Fruit fly (Drosophila melanogaster): ENCODE data around the gene Mat89Ba.

Mat89Ba gene

DNA sequence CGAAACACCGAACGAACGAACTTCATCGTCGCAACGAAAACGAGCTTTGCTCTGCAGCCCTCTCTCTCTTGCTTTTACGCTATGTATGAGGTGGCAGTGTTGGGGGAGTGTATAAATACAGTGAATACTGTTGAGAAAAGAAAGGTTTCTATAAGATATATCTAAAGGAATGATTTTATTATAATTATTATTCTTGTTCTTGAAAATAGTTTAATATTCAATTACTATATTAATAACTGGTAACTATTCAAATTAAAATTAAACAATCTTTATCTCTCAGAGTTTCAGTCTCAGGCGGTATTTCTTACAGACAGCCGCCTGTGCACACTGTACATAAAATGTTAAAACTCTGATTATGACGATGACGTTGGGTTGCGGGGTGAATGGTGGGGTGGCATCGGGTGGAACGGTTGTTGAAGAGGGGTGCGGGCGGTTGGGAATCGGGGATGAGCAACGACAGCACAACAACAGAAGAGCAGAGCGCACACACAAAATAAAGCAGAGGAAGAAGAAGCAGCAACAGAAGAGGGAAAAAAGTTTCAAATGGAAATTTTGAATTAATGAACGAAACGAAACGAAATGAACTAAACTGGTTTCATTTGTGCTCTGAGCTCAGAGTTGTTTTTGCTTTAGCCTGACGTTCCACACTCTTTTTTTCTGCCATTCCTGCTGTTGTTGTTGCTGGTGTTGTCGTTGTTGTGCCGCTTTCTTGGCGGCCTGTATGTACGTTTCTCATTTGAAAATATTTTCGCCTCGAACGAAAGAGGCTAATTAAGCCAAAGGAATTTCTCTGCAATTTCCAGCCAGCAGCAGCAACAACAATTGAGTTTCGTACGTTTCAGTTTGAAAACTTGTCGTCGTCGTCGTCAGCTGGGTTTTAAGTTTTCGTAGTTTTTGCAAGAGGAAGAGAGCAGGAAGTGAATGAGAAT is 35.2 kb downstream of the Mat89Ba start (continued):
- TF ChIP-seq crol (GFP tag; IDR thresholded peaks at IDR 0.05) (no peak), NC2β (GFP tag; optimal IDR thresholded peaks at IDR 0.05) (peak; percentile 73), kni (GFP tag; optimal IDR thresholded peaks at IDR 0.05) (peak; percentile 96), stc (GFP tag; IDR thresholded peaks at IDR 0.05) (no peak), lbe (GFP tag; optimal IDR thresholded peaks at IDR 0.05) (peak; percentile 95), run (tag; optimal IDR thresholded peaks at IDR 0.05) (peak; percentile 97), Camta (GFP tag; optimal IDR thresholded peaks at IDR 0.05) (peak; percentile 76), hb (GFP tag; IDR thresholded peaks at IDR 0.05; ENCODE audit: partially characterized antibody) (no peak), CG12769 (tag; optimal IDR thresholded peaks at IDR 0.05) (peak; percentile 99), nmo (GFP tag; optimal IDR thresholded peaks at IDR 0.05) (peak; percentile 99), CG2889 (GFP tag; IDR thresholded peaks at IDR 0.05) (no peak), slbo (GFP tag; IDR thresholded peaks at IDR 0.05) (no peak), CG9932 (GFP tag; IDR thresholded peaks at IDR 0.05) (no peak), Ets65A (GFP tag) (peak; percentile 97), CG31388 (GFP tag; optimal IDR thresholded peaks at IDR 0.05) (peak; percentile 90), CG11456 (GFP tag; IDR thresholded peaks at IDR 0.05) (no peak), Usf (GFP tag; optimal IDR thresholded peaks at IDR 0.05) (peak; percentile 94), jing (GFP tag; optimal IDR thresholded peaks at IDR 0.05) (peak; percentile 89), gfzf (GFP tag; optimal IDR thresholded peaks at IDR 0.05) (peak; percentile 3), CG2129 (GFP tag; IDR thresholded peaks at IDR 0.05; ENCODE audit: partially characterized antibody) (no peak), CG12155 (GFP tag; optimal IDR thresholded peaks at IDR 0.05) (peak; percentile 95), Med (GFP tag) (peak; percentile 97), Dip2 (GFP tag; IDR thresholded peaks at IDR 0.05) (no peak), CG4328 (GFP tag; optimal IDR thresholded peaks at IDR 0.05) (peak; percentile 97), CG18764 (GFP tag; optimal IDR thresholded peaks at IDR 0.05) (peak; percentile 92), HHEX (GFP tag; optimal IDR thresholded peaks at IDR 0.05) (peak; percentile 97), CG16815 (GFP tag; optimal IDR thresholded peaks at IDR 0.05) (peak; percentile 95), Kr (GFP tag; optimal IDR thresholded peaks at IDR 0.05) (peak; percentile 58), HLH4C (GFP tag; IDR thresholded peaks at IDR 0.05; ENCODE audit: partially characterized antibody) (no peak), Poxn (GFP tag; IDR thresholded peaks at IDR 0.05) (no peak), CG15073 (GFP tag; optimal IDR thresholded peaks at IDR 0.05) (peak; percentile 84), CG12391 (tag; optimal IDR thresholded peaks at IDR 0.05) (peak; percentile 99), insv (GFP tag; optimal IDR thresholded peaks at IDR 0.05) (peak in 1 of 2 experiments; percentile 76), CG4617 (GFP tag; optimal IDR thresholded peaks at IDR 0.05; ENCODE audit: borderline replicate concordance) (peak; percentile 93), cato (GFP tag; optimal IDR thresholded peaks at IDR 0.05; ENCODE audit: borderline replicate concordance) (peak; percentile 94), CG7271 (tag; optimal IDR thresholded peaks at IDR 0.05) (peak; percentile 95), Xbp1 (GFP tag; optimal IDR thresholded peaks at IDR 0.05) (peak; percentile 98), Bgb (GFP tag; IDR thresholded peaks at IDR 0.05; ENCODE audit: partially characterized antibody) (no peak), Max (GFP tag; optimal IDR thresholded peaks at IDR 0.05) (peak; percentile 83), CG2120 (GFP tag; optimal IDR thresholded peaks at IDR 0.05) (peak; percentile 94), ab (GFP tag; optimal IDR thresholded peaks at IDR 0.05) (peak; percentile 54), CG4820 (GFP tag; optimal IDR thresholded peaks at IDR 0.05) (peak; percentile 96), CG6689 (GFP tag; IDR thresholded peaks at IDR 0.05) (no peak), Adf1 (GFP tag; IDR thresholded peaks at IDR 0.05) (no peak), psq (GFP tag; optimal IDR thresholded peaks at IDR 0.05) (peak; percentile 94), dimm (GFP tag; IDR thresholded peaks at IDR 0.05) (no peak), CG12219 (GFP tag; optimal IDR thresholded peaks at IDR 0.05) (peak; percentile 94), CG3838 (GFP tag; optimal IDR thresholded peaks at IDR 0.05) (peak; percentile 80), CG3995 (GFP tag; optimal IDR thresholded peaks at IDR 0.05) (peak; percentile 66)
